Worm (Caenorhabditis elegans) whole organism, L1 larva: ENCODE measurements around the gene F59E12.1.
A peak's percentile ranks its signal among the peaks of the same experiment; 100 is the strongest.

ENCODE experiments used
- C04F5.9 ChIP-seq: sonication (generic microtip); optimal IDR thresholded peaks from 2 replicates; lab custom pipeline; 2016; ENCODE audit warnings: missing genetic modification characterization, missing compliant biosample characterization
- Y116A8C.19 ChIP-seq: sonication (generic microtip); optimal IDR thresholded peaks from 2 replicates; lab custom pipeline; 2016; ENCODE audit warnings: missing compliant biosample characterization, missing genetic modification characterization, borderline replicate concordance
- alr-1 ChIP-seq: fragments of 200-800 bp; sonication (Bioruptor generic); optimal IDR thresholded peaks from 2 replicates; lab custom pipeline; 2018; ENCODE audit warnings: borderline replicate concordance, mild to moderate bottlenecking, missing genetic modification characterization, missing compliant biosample characterization
- aly-2 ChIP-seq: fragments of 150-350 bp; optimal IDR thresholded peaks from 2 replicates; lab custom pipeline; 2014; ENCODE audit warnings: missing biosample characterization, missing genetic modification characterization
- ceh-63 ChIP-seq: fragments of 200-800 bp; sonication (Bioruptor generic); optimal IDR thresholded peaks from 2 replicates; lab custom pipeline; 2018; ENCODE audit warnings: mild to moderate bottlenecking, missing genetic modification characterization, missing compliant biosample characterization
- ceh-8 ChIP-seq: fragments of 200-800 bp; sonication (Bioruptor generic); optimal IDR thresholded peaks from 2 replicates; lab custom pipeline; 2018; ENCODE audit warnings: mild to moderate bottlenecking, missing genetic modification characterization, moderate library complexity, missing compliant biosample characterization
- ceh-82 ChIP-seq, 3 experiments: fragments of 150-350 bp in 1 of 3; sonication (generic microtip) in 2 of 3; optimal IDR thresholded peaks; 2 replicates each; lab custom pipeline; 2014 to 2017; ENCODE audit warnings: missing biosample characterization in 3 of 3, missing genetic modification characterization in 3 of 3
- ceh-88 ChIP-seq: fragments of 200-800 bp; sonication (Bioruptor generic); IDR thresholded peaks from 2 replicates; pipeline ENCODE4 v1.3.6; 2022; ENCODE audit warnings: missing genetic modification characterization, missing compliant biosample characterization
- ceh-90 ChIP-seq: sonication (generic microtip); optimal IDR thresholded peaks from 2 replicates; lab custom pipeline; 2016; ENCODE audit warnings: missing genetic modification characterization, missing compliant biosample characterization
- ces-1 ChIP-seq: fragments of 150-350 bp; optimal IDR thresholded peaks from 2 replicates; lab custom pipeline; 2014; ENCODE audit warnings: missing biosample characterization, missing genetic modification reagents, missing genetic modification characterization
- dpl-1 ChIP-seq, 3 experiments: fragments of 150-350 bp in 2 of 3; sonication (generic microtip) in 1 of 3; optimal IDR thresholded peaks; 2 replicates each; lab custom pipeline; 2014 to 2017; ENCODE audit warnings: missing biosample characterization in 3 of 3, missing genetic modification characterization in 3 of 3, missing genetic modification reagents in 3 of 3
- dsc-1 ChIP-seq: sonication (generic microtip); optimal IDR thresholded peaks from 2 replicates; lab custom pipeline; 2016; ENCODE audit warnings: mild to moderate bottlenecking, missing genetic modification characterization, missing compliant biosample characterization
- efl-1 ChIP-seq, 4 experiments: fragments of 150-350 bp; optimal IDR thresholded peaks in 3 of 4; peaks in 1 of 4; 1 replicate in 1 of 4; 2 replicates in 3 of 4; lab custom pipeline; 2014; ENCODE audit warnings: missing biosample characterization in 2 of 4, missing genetic modification characterization in 2 of 4, missing genetic modification reagents in 2 of 4
- efl-3 ChIP-seq: fragments of 200-800 bp; sonication (Bioruptor generic); optimal IDR thresholded peaks from 2 replicates; lab custom pipeline; 2018; ENCODE audit warnings: mild to moderate bottlenecking, missing genetic modification characterization, missing compliant biosample characterization
- egl-13 ChIP-seq: sonication (generic microtip); optimal IDR thresholded peaks from 2 replicates; lab custom pipeline; 2016; ENCODE audit warnings: missing genotype, missing genetic modification reagents, missing genetic modification characterization, missing compliant biosample characterization
- egl-27 ChIP-seq, 2 experiments: fragments of 150-350 bp in 1 of 2; sonication (generic microtip); optimal IDR thresholded peaks; 3 replicates each; lab custom pipeline; 2017 to 2018; ENCODE audit warnings: missing biosample characterization in 2 of 2, missing genetic modification characterization in 2 of 2, missing genetic modification reagents in 2 of 2
- ets-5 ChIP-seq: fragments of 200-800 bp; sonication (Bioruptor generic); IDR thresholded peaks from 2 replicates; pipeline ENCODE4 v1.3.6; 2022; ENCODE audit warnings: missing genetic modification characterization, missing compliant biosample characterization
- fkh-4 ChIP-seq: sonication (generic microtip); optimal IDR thresholded peaks from 2 replicates; lab custom pipeline; 2016; ENCODE audit warnings: missing compliant biosample characterization, missing genetic modification characterization, borderline replicate concordance
- fkh-8 ChIP-seq: sonication (generic microtip); optimal IDR thresholded peaks from 2 replicates; lab custom pipeline; 2016; ENCODE audit warnings: mild to moderate bottlenecking, missing genetic modification characterization, missing compliant biosample characterization
- fos-1 ChIP-seq: fragments of 150-350 bp; optimal IDR thresholded peaks from 2 replicates; lab custom pipeline; 2014; ENCODE audit warnings: missing biosample characterization, missing genetic modification characterization
- grh-1 ChIP-seq: fragments of 200-800 bp; sonication (Bioruptor generic); IDR thresholded peaks from 2 replicates; pipeline ENCODE4 v1.3.6; 2022; ENCODE audit warnings: missing genetic modification reagents, missing genetic modification characterization, missing compliant biosample characterization
- hlh-17 ChIP-seq: fragments of 200-800 bp; sonication (Bioruptor generic); optimal IDR thresholded peaks from 2 replicates; lab custom pipeline; 2018; ENCODE audit warnings: missing genetic modification characterization, mild to moderate bottlenecking, missing compliant biosample characterization, moderate library complexity, borderline replicate concordance
- hlh-4 ChIP-seq: sonication (generic microtip); optimal IDR thresholded peaks from 2 replicates; lab custom pipeline; 2016; ENCODE audit warnings: mild to moderate bottlenecking, missing genetic modification characterization, missing compliant biosample characterization
- hpl-2 ChIP-seq: fragments of 150-350 bp; optimal IDR thresholded peaks from 2 replicates; lab custom pipeline; 2014; ENCODE audit warnings: missing biosample characterization, missing genetic modification reagents, missing genetic modification characterization
- isw-1 ChIP-seq: fragments of 200-800 bp; sonication (Bioruptor generic); IDR thresholded peaks from 2 replicates; pipeline ENCODE4 v1.3.6; 2022; ENCODE audit warnings: missing genetic modification characterization, missing compliant biosample characterization
- lin-13 ChIP-seq: fragments of 150-350 bp; optimal IDR thresholded peaks from 2 replicates; lab custom pipeline; 2014; ENCODE audit warnings: missing biosample characterization, missing genetic modification reagents, missing genetic modification characterization
- lin-14 ChIP-seq: fragments of 200-800 bp; sonication (Bioruptor generic); optimal IDR thresholded peaks from 2 replicates; lab custom pipeline; 2018; ENCODE audit warnings: mild to moderate bottlenecking, missing genetic modification characterization, moderate library complexity, missing compliant biosample characterization
- lin-15B ChIP-seq: fragments of 150-350 bp; sonication (generic microtip); optimal IDR thresholded peaks from 3 replicates; lab custom pipeline; 2014; ENCODE audit warnings: missing biosample characterization, missing genetic modification characterization
- lir-3 ChIP-seq: sonication (generic microtip); optimal IDR thresholded peaks from 2 replicates; lab custom pipeline; 2016; ENCODE audit warnings: mild to moderate bottlenecking, missing genetic modification characterization, moderate library complexity, missing compliant biosample characterization; ENCODE audit not compliant: poor library complexity
- nhr-20 ChIP-seq: sonication (generic microtip); optimal IDR thresholded peaks from 2 replicates; lab custom pipeline; 2016; ENCODE audit warnings: mild to moderate bottlenecking, missing genetic modification characterization, missing compliant biosample characterization
- nhr-237 ChIP-seq: fragments of 150-350 bp; optimal IDR thresholded peaks from 2 replicates; lab custom pipeline; 2014; ENCODE audit warnings: missing biosample characterization, missing genetic modification characterization
- nhr-28 ChIP-seq: fragments of 150-350 bp; optimal IDR thresholded peaks from 2 replicates; lab custom pipeline; 2014; ENCODE audit warnings: missing biosample characterization, missing genetic modification characterization
- nhr-71 ChIP-seq: sonication (generic microtip); optimal IDR thresholded peaks from 2 replicates; lab custom pipeline; 2016; ENCODE audit warnings: mild to moderate bottlenecking, missing genetic modification characterization, moderate library complexity, missing compliant biosample characterization
- pag-3 ChIP-seq: sonication (generic microtip); optimal IDR thresholded peaks from 2 replicates; lab custom pipeline; 2017; ENCODE audit warnings: missing genetic modification characterization, mild to moderate bottlenecking, missing compliant biosample characterization, antibody characterized with exemption, borderline replicate concordance; ENCODE audit not compliant: insufficient read depth
- pax-3 ChIP-seq: fragments of 200-800 bp; sonication (Bioruptor generic); optimal IDR thresholded peaks from 2 replicates; lab custom pipeline; 2018; ENCODE audit warnings: mild to moderate bottlenecking, missing genetic modification characterization, moderate library complexity, missing compliant biosample characterization
- rnt-1 ChIP-seq: sonication (generic microtip); optimal IDR thresholded peaks from 2 replicates; lab custom pipeline; 2016; ENCODE audit warnings: mild to moderate bottlenecking, missing genetic modification characterization, moderate library complexity, missing compliant biosample characterization
- skn-1 ChIP-seq: fragments of 150-350 bp; optimal IDR thresholded peaks from 2 replicates; lab custom pipeline; 2014; ENCODE audit warnings: missing biosample characterization, missing genetic modification characterization
- snpc-4 ChIP-seq: fragments of 150-350 bp; optimal IDR thresholded peaks from 2 replicates; lab custom pipeline; 2014; ENCODE audit warnings: missing biosample characterization, missing genetic modification characterization
- sptf-1 ChIP-seq: fragments of 150-350 bp; optimal IDR thresholded peaks from 2 replicates; lab custom pipeline; 2014; ENCODE audit warnings: missing biosample characterization, missing genetic modification characterization
- sup-37 ChIP-seq: fragments of 200-800 bp; sonication (Bioruptor generic); optimal IDR thresholded peaks from 2 replicates; lab custom pipeline; 2018; ENCODE audit warnings: mild to moderate bottlenecking, missing genetic modification characterization, missing compliant biosample characterization
- swsn-7 ChIP-seq: sonication (generic microtip); optimal IDR thresholded peaks from 2 replicates; lab custom pipeline; 2016; ENCODE audit warnings: missing genetic modification characterization, missing compliant biosample characterization
- tbx-2 ChIP-seq: sonication (generic microtip); optimal IDR thresholded peaks from 2 replicates; lab custom pipeline; 2016; ENCODE audit warnings: missing genetic modification characterization, missing compliant biosample characterization
- unc-130 ChIP-seq: fragments of 150-350 bp; optimal IDR thresholded peaks from 2 replicates; lab custom pipeline; 2017; ENCODE audit warnings: missing biosample characterization, missing genetic modification characterization, inconsistent platforms
- unc-30 ChIP-seq: sonication (generic microtip); optimal IDR thresholded peaks from 2 replicates; lab custom pipeline; 2017; ENCODE audit warnings: missing biosample characterization, missing genetic modification characterization
- unc-98 ChIP-seq: fragments of 200-800 bp; sonication (Bioruptor generic); IDR thresholded peaks from 2 replicates; pipeline ENCODE4 v1.3.6; 2022; ENCODE audit warnings: missing genetic modification characterization, missing compliant biosample characterization
- vab-15 ChIP-seq: sonication (generic microtip); optimal IDR thresholded peaks from 2 replicates; lab custom pipeline; 2017; ENCODE audit warnings: missing genotype, mild to moderate bottlenecking, missing genetic modification characterization, missing compliant biosample characterization
- xbp-1 ChIP-seq: sonication (generic microtip); optimal IDR thresholded peaks from 2 replicates; lab custom pipeline; 2016; ENCODE audit warnings: missing genetic modification characterization, missing compliant biosample characterization
- ztf-11 ChIP-seq, 2 experiments: sonication (generic microtip); optimal IDR thresholded peaks; 2 replicates each; lab custom pipeline; 2016 to 2017; ENCODE audit warnings: missing genetic modification characterization in 2 of 2, missing biosample characterization in 1 of 2, missing compliant biosample characterization in 1 of 2

The F59E12.1 gene

ce11 chrII:5660736-5661734, 6.7 kb downstream of the F59E12.1 start, which contains the start of the genes ift-43 and mdt-26 (continued):
- TF ChIP-seq egl-13 (tag; lab: Kevin White, UChicago) (peak; percentile 85), sptf-1 (tag; lab: Kevin White, UChicago) (no peak), ceh-88 (peak; percentile 71), unc-130 (tag; lab: Kevin White, UChicago) (no peak), fkh-4 (tag; lab: Kevin White, UChicago) (peak; percentile 28), nhr-237 (tag; lab: Kevin White, UChicago) (peak; percentile 74), ceh-82 (tag; optimal IDR thresholded peaks at IDR 0.05; lab: Kevin White, UChicago) (peak; percentile 17 to 89 (median 77)), efl-1 (optimal IDR thresholded peaks at IDR 0.05; lab: Kevin White, UChicago) (peak; percentile 68 to 74), efl-1 (GFP tag; optimal IDR thresholded peaks at IDR 0.05 in 1 of 2; lab: Kevin White, UChicago) (peak; percentile 64 to 96), ces-1 (GFP tag; lab: Kevin White, UChicago) (no peak), hpl-2 (GFP tag; lab: Kevin White, UChicago) (peak; percentile 49), xbp-1 (tag; lab: Kevin White, UChicago) (peak; percentile 96), lir-3 (tag; lab: Kevin White, UChicago) (peak; percentile 53), hlh-17 (peak; percentile 54), nhr-28 (tag; lab: Kevin White, UChicago) (no peak), ceh-63 (GFP tag; lab: Kevin White, UChicago) (peak; percentile 15), ceh-90 (tag; lab: Kevin White, UChicago) (no peak), ztf-11 (tag; optimal IDR thresholded peaks at IDR 0.05; lab: Kevin White, UChicago) (peak in 1 of 2 experiments; percentile 82), egl-27 (tag; optimal IDR thresholded peaks at IDR 0.05; lab: Kevin White, UChicago) (no peak), lin-15B (peak; percentile 67), vab-15 (tag; lab: Kevin White, UChicago) (no peak), dsc-1 (peak; percentile 93), unc-98 (GFP tag; lab: Robert Waterston, UW) (no peak), ceh-8 (GFP tag; lab: Kevin White, UChicago) (peak; percentile 58), dpl-1 (GFP tag; optimal IDR thresholded peaks at IDR 0.05; lab: Kevin White, UChicago) (peak; percentile 35 to 70 (median 60)), pax-3 (tag; lab: Kevin White, UChicago) (peak; percentile 53), lin-14 (GFP tag; lab: Kevin White, UChicago) (peak; percentile 76), sup-37 (GFP tag; lab: Kevin White, UChicago) (peak; percentile 82), ets-5 (GFP tag; lab: Robert Waterston, UW) (no peak), nhr-20 (tag; lab: Kevin White, UChicago) (peak; percentile 90), nhr-71 (tag; lab: Kevin White, UChicago) (peak; percentile 93), Y116A8C.19 (tag; lab: Kevin White, UChicago) (no peak), pag-3 (peak; percentile 1), isw-1 (GFP tag; lab: Robert Waterston, UW) (peak; percentile 89), lin-13 (GFP tag; lab: Kevin White, UChicago) (peak; percentile 67), efl-3 (peak; percentile 74), grh-1 (GFP tag; lab: Robert Waterston, UW) (peak; percentile 66), fos-1 (tag; lab: Kevin White, UChicago) (no peak), tbx-2 (peak; percentile 92), skn-1 (tag; lab: Kevin White, UChicago) (peak; percentile 84), hlh-4 (tag; lab: Kevin White, UChicago) (peak; percentile 20), C04F5.9 (tag; lab: Kevin White, UChicago) (peak; percentile 56), unc-30 (tag; lab: Kevin White, UChicago) (no peak), snpc-4 (tag; lab: Kevin White, UChicago) (peak; percentile 58), aly-2 (peak; percentile 44), swsn-7 (tag; lab: Kevin White, UChicago) (peak; percentile 93), fkh-8 (peak; percentile 90), alr-1 (no peak), rnt-1 (tag; lab: Kevin White, UChicago) (peak; percentile 78)
